Fruit fly (Drosophila melanogaster) whole organism, embryonic: ENCODE results near the gene CG44000.

ENCODE experiments used
- CG10979 ChIP-seq: fragments of 200-800 bp; sonication (Bioruptor generic); optimal IDR thresholded peaks from 2 replicates; lab custom pipeline; 2018; ENCODE audit warnings: missing biosample characterization, mild to moderate bottlenecking, missing genetic modification characterization, moderate library complexity
- CG17328 ChIP-seq: fragments of 200-800 bp; sonication (Bioruptor generic); IDR thresholded peaks from 2 replicates; pipeline ENCODE4 v1.3.6; 2022; ENCODE audit warnings: missing biosample characterization, missing genetic modification characterization
- CG17359 ChIP-seq: fragments of 200-800 bp; sonication (Bioruptor generic); optimal IDR thresholded peaks from 3 replicates; lab custom pipeline; 2018; ENCODE audit warnings: missing biosample characterization, mild to moderate bottlenecking, missing genetic modification characterization, moderate library complexity
- CG18619 ChIP-seq: fragments of 200-800 bp; sonication (Bioruptor generic); optimal IDR thresholded peaks from 3 replicates; lab custom pipeline; 2017; ENCODE audit warnings: missing biosample characterization, mild to moderate bottlenecking, missing genetic modification characterization
- CG5953 ChIP-seq: fragments of 200-800 bp; sonication (Bioruptor generic); IDR thresholded peaks from 2 replicates; pipeline ENCODE4 v1.3.6; 2022; ENCODE audit warnings: missing biosample characterization, missing genetic modification characterization
- CG6765 ChIP-seq: fragments of 200-800 bp; sonication (Bioruptor generic); optimal IDR thresholded peaks from 3 replicates; lab custom pipeline; 2017; ENCODE audit warnings: missing biosample characterization, mild to moderate bottlenecking, missing genetic modification characterization
- CG8924 ChIP-seq: fragments of 200-800 bp; optimal IDR thresholded peaks from 3 replicates; lab custom pipeline; 2019; ENCODE audit warnings: missing biosample characterization, mild to moderate bottlenecking, missing genetic modification characterization, moderate library complexity
- CrebB ChIP-seq: fragments of 200-800 bp; sonication (Bioruptor generic); optimal IDR thresholded peaks from 3 replicates; lab custom pipeline; 2018; ENCODE audit warnings: missing biosample characterization, mild to moderate bottlenecking, missing genetic modification characterization
- NC2α ChIP-seq: fragments of 200-800 bp; sonication (Bioruptor generic); optimal IDR thresholded peaks from 2 replicates; lab custom pipeline; 2016; ENCODE audit warnings: missing biosample characterization, missing genetic modification characterization
- ap ChIP-seq: fragments of 200-800 bp; sonication (Bioruptor generic); IDR thresholded peaks from 2 replicates; pipeline ENCODE4 v1.3.6; 2022; ENCODE audit warnings: missing biosample characterization, missing genetic modification characterization
- fu2 ChIP-seq: fragments of 200-800 bp; sonication (Bioruptor generic); optimal IDR thresholded peaks from 2 replicates; lab custom pipeline; 2016; ENCODE audit warnings: missing biosample characterization, missing genetic modification characterization
- pros ChIP-seq: fragments of 200-800 bp; sonication (Bioruptor generic); optimal IDR thresholded peaks from 3 replicates; lab custom pipeline; 2019; ENCODE audit warnings: missing biosample characterization, mild to moderate bottlenecking, missing genetic modification characterization, moderate library complexity

dm6 chr2L:5009306-5010030, 33.6 kb upstream of the CG44000 start, which contains the start of gene Rtnl1:
- TF ChIP-seq NC2α (GFP tag; lab: Kevin White, UChicago) (no peak), CG17328 (no peak), CG18619 (GFP tag; lab: Kevin White, UChicago) (no peak), CG17359 (tag; lab: Kevin White, UChicago) (no peak), fu2 (GFP tag; lab: Kevin White, UChicago) (no peak), ap (no peak), CG6765 (GFP tag; lab: Kevin White, UChicago) (no peak), CG10979 (tag; lab: Kevin White, UChicago) (peak; percentile 17), CrebB (peak; percentile 17), CG5953 (GFP tag; lab: Robert Waterston, UW) (no peak), pros (GFP tag; lab: Kevin White, UChicago) (no peak), CG8924 (tag; lab: Kevin White, UChicago) (peak; percentile 20)
